Fruit fly (Drosophila melanogaster) S2 (cell line): Measurements from ENCODE around the gene CG34057.
"Not testable (repeated sequence)": the region's sequence is repeated elsewhere in the genome, so short reads cannot be mapped to it uniquely, and the experiment has no call there.

Source experiments
- CG8478 ChIP-seq: fragments of >200 bp; optimal IDR thresholded peaks from 2 replicates; lab custom pipeline; 2018
- CTCF ChIP-seq, 2 experiments: fragments of >200 bp; optimal IDR thresholded peaks; 2 replicates each; lab custom pipeline; 2018

Gene CG34057

DNA sequence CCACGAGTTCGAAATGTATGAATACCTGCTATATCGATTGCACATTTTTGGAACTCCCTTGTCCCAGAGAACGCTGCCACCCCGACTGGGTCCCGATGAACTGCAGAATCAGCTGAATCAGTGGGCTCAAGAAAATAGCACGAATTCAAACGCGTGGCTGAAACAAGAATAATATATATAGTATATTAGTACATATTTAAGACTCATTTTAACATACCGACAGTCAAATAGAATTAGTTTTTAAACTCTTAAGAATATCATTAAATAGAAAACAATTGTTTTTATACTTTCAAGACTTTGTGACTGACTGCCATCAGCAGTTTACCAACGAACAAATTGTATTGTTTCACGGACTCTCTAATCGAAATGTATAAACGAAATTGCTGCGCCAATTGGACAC lies at the start of gene CG34057:
Gene CG34057 (plus strand): TSS at position 301 of the 400 bp plus-strand sequence.
- TF ChIP-seq CG8478 (lab: Kevin White, UChicago) (no peak), CTCF (optimal IDR thresholded peaks at IDR 0.05; lab: Kevin White, UChicago) (no peak)

DNA sequence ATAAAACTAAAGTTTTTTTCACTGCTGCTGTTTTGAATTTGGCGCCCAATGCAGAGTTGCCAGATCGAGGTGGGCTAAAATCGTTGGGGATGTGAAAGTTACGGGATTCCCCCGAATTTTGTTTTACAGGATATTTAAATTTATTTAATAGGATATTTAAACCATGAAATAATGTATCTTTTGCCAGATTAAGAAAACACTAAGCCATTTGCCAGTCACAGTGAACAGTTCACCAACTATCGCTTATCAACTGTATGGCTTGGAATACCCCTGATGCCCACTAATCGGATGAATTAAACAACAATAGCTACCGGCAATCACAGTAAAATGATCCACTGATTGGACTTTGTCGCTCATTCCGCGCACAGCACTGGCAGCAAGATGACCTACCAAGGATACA lies 46.1 kb upstream of the CG34057 start, which contains the start of gene Dci:
Gene Dci (plus strand): TSS at position 286 of the 400 bp plus-strand sequence.
- TF ChIP-seq CG8478 (lab: Kevin White, UChicago) (no peak), CTCF (optimal IDR thresholded peaks at IDR 0.05; lab: Kevin White, UChicago) (no peak)

DNA sequence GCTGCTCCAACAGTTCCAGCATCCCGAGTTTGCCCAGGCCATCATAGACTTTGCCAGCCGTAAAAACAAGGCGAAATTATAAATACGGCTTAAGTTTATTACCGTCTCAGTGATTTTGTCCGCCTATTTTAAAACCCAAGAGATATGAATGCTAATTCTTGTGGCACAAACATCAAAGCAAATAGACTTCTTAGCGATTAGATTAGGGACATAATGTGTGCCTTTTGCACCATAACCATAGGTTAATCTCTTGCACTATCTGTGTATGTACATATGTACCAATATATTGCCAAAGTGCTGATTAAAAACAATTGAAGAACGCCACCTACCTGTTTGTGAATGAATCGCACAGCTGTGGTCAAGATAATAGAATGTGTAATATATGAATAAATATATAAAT lies 44.9 kb upstream of the CG34057 start:
- TF ChIP-seq CTCF (optimal IDR thresholded peaks at IDR 0.05; lab: Kevin White, UChicago) = no peak
- no peak for TF ChIP-seq CG8478 (lab: Kevin White, UChicago)

DNA sequence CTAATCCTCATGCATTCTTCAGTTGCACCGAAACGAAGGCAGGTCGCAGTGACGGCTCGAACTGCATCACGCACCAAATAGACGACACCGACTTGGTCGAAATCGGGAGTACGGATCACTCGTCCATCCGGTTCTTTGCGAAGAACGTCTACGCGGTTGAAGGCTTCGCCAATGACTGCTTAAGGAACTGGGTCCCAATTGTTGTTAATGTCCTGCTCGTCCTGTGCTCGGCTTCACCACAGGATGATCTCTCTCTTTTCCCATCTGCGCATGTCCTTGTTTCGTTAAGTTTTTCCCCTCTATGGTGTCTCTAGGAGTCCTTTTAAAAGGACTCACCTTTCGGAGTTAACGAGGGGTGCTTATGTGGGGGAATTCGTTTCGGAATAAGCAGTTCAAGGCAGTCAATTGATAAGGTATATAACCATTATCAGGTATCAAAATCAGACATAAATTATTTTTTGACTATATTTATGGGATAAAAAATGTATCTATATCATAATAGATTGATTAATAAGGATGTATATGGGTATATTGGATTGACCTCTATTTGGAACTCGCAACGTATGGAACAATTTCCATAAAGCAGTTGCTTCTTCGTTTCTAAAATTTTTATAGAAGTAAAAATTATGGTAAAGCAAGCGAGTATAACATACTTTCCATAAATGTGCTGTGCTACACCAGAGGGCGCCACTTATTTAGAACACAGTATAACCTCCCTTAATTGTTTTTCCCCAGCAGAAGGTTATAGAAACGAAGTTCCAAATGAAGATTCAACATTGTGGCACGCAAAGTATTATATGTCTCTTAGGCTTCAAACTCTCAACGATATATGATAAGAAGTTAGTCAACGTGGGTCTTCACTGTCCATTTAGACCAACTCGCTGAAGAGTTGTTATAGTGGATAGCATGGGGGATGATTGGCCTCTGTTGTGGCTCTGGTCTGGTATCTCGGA lies 39.8 kb upstream of the CG34057 start, which contains the start of gene dpr20:
Gene dpr20 (minus strand): TSS at position 186 of the 953 bp plus-strand sequence.
- peak; percentile 85 to 87 for TF ChIP-seq CTCF (optimal IDR thresholded peaks at IDR 0.05; lab: Kevin White, UChicago)
- TF ChIP-seq CG8478 (lab: Kevin White, UChicago) = no peak

DNA sequence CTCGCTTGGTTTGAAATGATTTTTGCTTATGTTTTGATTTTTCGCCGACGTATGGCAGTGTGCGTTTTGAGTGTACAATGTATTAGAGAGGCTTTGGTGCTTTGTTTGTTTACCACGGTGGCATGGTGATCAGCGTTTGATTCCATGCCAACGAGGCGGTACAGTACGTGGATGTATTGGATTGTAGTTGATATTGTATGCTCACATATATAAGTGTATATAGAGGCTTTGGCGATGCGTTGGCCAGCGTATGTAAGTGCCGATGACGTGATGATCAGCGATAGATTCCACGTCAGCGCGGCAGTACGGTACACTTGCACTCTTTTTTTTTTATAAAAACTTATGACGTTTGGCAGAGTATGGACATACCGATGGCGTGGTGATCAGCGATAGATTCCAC lies 32.1 kb upstream of the CG34057 start, which contains the start of gene CG12502:
Gene CG12502 (plus strand): TSS at position 301 of the 400 bp plus-strand sequence.
- not testable (repeated sequence) for TF ChIP-seq CTCF (optimal IDR thresholded peaks at IDR 0.05; lab: Kevin White, UChicago); CG8478 (lab: Kevin White, UChicago)

DNA sequence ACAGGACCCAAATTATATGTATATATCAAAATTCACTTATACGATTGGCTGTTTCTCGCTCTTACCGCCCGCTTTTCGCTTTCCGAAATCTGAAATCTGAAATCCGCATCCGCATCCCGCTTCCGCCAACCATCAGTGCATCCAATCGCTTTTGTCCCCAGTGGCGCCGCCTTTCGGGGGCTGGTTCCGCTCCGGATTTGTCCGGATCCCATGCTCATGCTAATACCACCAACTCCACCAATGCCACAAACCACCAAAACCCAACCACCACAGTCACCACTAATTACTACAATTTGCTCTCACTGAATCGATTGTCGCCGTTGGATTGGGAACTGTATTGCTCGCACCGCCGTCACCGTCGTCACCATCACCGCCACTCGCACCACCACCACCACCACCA lies 28.4 kb upstream of the CG34057 start:
- TF ChIP-seq CTCF (optimal IDR thresholded peaks at IDR 0.05; lab: Kevin White, UChicago) (peak in 1 of 2 experiments; percentile 25), CG8478 (lab: Kevin White, UChicago) (no peak)

DNA sequence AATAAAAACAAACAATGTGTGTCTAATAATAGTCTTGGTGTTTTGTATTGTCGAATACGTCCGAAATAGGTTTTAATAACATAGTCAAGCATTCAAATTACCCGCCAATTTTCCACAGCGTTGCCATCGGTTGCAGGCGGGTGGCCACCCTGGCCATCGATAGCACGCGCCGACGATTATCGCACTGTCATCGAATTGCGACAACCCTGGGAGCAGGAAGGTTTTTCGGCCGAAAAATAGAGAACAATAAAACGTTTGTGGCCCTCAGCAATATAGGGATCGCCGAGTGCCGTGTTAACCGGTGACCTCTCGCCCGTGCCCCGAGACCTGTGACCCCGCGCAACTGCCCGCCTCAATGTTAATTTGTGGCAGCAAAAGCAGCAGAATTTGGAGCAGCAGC lies 25.5 kb upstream of the CG34057 start, which contains the start of gene Usp10:
Gene Usp10 (plus strand): TSS at position 187 of the 400 bp plus-strand sequence.
- TF ChIP-seq CG8478 (lab: Kevin White, UChicago) (no peak), CTCF (optimal IDR thresholded peaks at IDR 0.05; lab: Kevin White, UChicago) (peak in 1 of 2 experiments; percentile 38)

DNA sequence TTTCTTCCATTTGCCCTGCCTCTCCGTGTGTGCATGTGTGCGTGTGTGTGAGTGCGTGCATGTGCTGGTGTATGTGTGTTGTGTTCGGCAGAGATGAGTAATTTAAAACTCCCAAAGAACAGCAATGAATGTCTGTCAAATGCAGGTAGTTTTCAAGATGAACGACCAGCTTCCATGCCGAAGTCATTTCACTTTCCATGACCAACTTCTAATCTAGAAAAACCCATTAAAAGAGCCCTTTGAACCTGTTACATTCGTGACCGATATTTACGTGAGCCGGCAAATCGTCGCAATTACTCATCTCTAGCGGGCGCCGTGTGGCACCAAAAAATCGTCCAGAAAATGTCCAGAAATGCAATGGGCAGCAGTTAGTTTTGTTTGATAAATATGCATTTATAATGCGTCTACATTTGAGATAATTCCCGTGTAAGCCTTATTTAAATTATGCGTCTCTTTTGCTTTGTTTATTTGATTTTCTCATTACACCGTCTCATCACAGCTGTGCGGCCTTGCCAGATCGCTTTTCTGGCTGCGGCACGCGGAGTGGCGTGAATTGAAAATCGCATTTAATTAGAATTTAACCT lies 24.7 kb upstream of the CG34057 start:
- TF ChIP-seq CTCF (optimal IDR thresholded peaks at IDR 0.05; lab: Kevin White, UChicago) (no peak), CG8478 (lab: Kevin White, UChicago) (no peak)

DNA sequence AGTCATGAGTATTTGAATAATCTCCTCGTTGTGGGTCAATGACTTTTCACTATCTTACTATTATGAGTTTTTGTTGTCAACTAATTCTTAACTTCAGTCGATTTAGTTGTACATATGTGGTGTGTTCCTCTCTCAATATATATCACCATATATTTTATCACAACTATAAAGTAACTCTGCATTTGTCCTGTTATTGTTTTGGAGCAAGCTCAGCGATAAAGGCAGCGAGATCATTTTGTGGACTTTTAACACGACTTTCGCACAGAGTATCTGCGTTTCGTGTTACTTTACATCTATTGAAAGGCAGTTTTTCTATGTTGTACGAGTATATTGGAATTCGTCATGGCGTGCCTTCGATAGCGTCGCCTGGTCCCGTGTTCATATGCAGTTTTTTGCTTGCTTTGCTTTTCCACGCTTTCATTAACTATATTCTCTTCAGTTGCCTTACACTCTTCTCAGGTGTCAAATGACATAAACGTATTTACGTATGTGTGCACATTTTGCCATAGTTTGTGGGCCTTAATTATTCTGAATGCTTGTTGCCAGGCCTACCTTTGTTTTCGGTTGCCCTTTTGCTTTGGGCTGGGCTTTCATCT lies 21.7 kb upstream of the CG34057 start:
- TF ChIP-seq CG8478 (lab: Kevin White, UChicago) = no peak
- no peak for TF ChIP-seq CTCF (optimal IDR thresholded peaks at IDR 0.05; lab: Kevin White, UChicago)

DNA sequence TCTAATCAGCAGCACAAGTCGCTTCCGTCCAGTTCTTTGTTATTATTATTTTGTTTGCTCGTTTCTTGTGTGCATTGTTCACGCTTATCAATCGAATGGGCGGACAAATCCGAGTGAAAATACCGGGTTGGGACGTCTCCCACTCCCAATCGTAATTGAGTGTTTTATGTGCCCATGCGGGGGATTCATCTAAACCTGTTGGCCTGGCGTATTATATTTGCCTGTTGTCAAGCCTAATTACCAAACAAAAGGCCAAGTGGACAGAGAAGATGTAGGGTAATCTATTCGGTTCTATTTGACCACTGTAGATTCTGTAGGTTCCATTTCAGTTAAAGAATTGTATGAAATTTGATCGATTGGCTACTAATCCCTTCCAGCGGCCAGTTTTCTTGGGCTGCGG lies 21.1 kb upstream of the CG34057 start:
- TF ChIP-seq CG8478 (lab: Kevin White, UChicago) (no peak), CTCF (optimal IDR thresholded peaks at IDR 0.05; lab: Kevin White, UChicago) (no peak)

DNA sequence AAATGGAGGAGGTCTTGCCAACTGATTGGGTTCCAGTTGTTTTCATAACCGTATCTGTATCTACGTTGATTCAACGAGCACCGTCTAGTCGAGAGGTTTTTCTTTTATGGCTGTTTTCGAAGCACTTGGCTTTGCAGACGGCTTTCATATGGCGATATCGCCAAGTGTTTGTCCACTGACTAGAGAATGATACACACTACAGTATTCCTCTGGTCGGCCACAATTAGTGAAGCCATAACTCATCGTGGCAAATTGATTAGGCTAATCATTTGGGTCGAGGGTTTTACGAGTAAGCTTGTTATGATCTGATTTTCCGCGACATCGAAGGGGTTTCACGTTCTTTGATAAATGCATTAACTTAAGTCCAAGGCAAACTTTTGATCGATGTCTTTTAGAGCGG lies 20.5 kb upstream of the CG34057 start:
- TF ChIP-seq CTCF (optimal IDR thresholded peaks at IDR 0.05; lab: Kevin White, UChicago) (no peak), CG8478 (lab: Kevin White, UChicago) (no peak)

DNA sequence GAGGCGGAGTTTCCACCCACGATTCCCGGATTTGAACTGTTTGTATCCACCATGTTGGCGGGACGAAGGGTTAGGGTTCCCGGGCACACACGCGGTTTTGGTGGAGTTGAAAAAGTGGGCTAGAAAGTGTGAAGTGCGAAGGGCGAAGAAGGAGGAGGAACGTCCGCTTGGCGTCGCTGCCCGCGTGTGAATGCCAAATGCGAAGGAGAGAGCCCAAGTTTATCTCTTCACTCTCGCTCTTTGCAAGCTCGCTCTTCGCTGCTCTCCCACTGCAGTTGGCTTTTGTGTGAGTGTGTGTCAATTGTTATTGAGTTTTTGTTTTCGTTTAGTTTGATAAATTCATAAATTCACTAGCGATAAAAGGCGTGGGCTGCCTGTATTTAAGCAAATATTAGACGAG lies 16.3 kb upstream of the CG34057 start:
- no peak for TF ChIP-seq CTCF (optimal IDR thresholded peaks at IDR 0.05; lab: Kevin White, UChicago)
- TF ChIP-seq CG8478 (lab: Kevin White, UChicago) = no peak

DNA sequence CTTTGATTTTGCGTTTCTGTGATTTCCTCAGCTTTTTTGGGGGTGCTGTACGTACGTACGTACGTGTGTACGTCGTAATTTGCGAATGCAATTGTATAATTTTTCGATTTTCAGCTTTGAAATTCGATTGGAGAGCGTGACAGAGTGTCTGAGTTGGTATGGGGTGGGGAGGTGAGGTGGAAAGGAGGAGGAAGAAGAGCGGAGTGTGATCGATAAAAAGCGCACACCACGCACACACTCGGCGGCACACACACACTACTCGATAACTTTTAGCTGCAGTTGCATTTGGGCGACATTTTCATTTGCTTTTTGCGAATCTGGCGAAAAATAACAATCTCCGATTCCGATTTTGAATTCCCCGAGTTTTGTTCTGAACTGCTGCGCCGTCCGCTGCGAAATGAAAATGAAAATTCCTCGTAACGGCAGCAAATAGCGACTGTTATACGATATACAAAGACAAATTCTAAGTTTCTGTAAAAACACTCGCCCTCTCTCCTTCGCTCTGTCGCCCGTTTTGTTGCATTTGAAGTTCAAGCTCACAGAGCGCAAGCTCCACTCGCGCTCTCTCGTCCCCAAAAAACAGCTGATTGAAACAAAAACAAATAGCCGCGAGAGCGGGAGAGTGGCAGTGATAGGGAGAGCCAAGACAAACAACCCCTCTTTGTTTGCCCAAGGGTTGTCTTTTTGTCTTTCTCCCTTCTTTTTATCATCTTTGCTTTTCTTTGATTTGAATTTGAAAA lies 15.5 kb upstream of the CG34057 start, which contains the start of gene CG13907:
Gene CG13907 (minus strand): TSS at position 518 of the 740 bp plus-strand sequence.
- TF ChIP-seq CG8478 (lab: Kevin White, UChicago) (no peak), CTCF (optimal IDR thresholded peaks at IDR 0.05; lab: Kevin White, UChicago) (no peak)
